Worm (Caenorhabditis elegans): ENCODE data around the gene myo-6.

- TF ChIP-seq ama-1 (optimal IDR thresholded peaks at IDR 0.05) = no peak
- no peak for TF ChIP-seq scrt-1 (GFP tag; IDR thresholded peaks at IDR 0.05)
- TF ChIP-seq tra-4 (tag; optimal IDR thresholded peaks at IDR 0.05) = no peak
These were observed 49.5 kb downstream of the myo-6 start, which contains the start of gene tag-164 for ce11 chrIII:13458978-13459596.

Measured in whole organism, early embryonic.